Fruit fly (Drosophila melanogaster): Measurements from ENCODE around the gene CG34345.

Gene CG34345

dm6 chr2L:6622642-6623162, at the start of gene CG34345 (continued):
- TF ChIP-seq CG11093 (GFP tag; IDR thresholded peaks at IDR 0.05) (no peak), CG12155 (GFP tag; optimal IDR thresholded peaks at IDR 0.05) (peak; percentile 4), fd102C (GFP tag; optimal IDR thresholded peaks at IDR 0.05) (no peak), CTCF (GFP tag; optimal IDR thresholded peaks at IDR 0.05) (peak; percentile 85), chinmo (GFP tag; IDR thresholded peaks at IDR 0.05; ENCODE audit: partially characterized antibody) (peak; percentile 60; the same call in 1 of the 4 replicates), slbo (GFP tag; IDR thresholded peaks at IDR 0.05) (peak; percentile 40; the same call in 1 of the 2 replicates), rib (GFP tag; IDR thresholded peaks at IDR 0.05) (no peak), CG17361 (GFP tag; IDR thresholded peaks at IDR 0.05) (no peak), Ets97D (GFP tag; optimal IDR thresholded peaks at IDR 0.05) (peak; percentile 86), dmrt11E (tag; optimal IDR thresholded peaks at IDR 0.05) (no peak), danr (GFP tag; IDR thresholded peaks at IDR 0.05) (no peak), pho (GFP tag; optimal IDR thresholded peaks at IDR 0.05) (no peak), Dbx (GFP tag; IDR thresholded peaks at IDR 0.05) (peak; percentile 63; the same call in 1 of the 3 replicates), CG11504 (tag; optimal IDR thresholded peaks at IDR 0.05) (no peak), Hmr (GFP tag; optimal IDR thresholded peaks at IDR 0.05) (peak; percentile 51), h (optimal IDR thresholded peaks at IDR 0.05) (no peak), CG10431 (GFP tag; optimal IDR thresholded peaks at IDR 0.05) (no peak), Blimp-1 (GFP tag; optimal IDR thresholded peaks at IDR 0.05) (no peak), CG33213 (GFP tag; optimal IDR thresholded peaks at IDR 0.05) (peak; percentile 40), otp (GFP tag; IDR thresholded peaks at IDR 0.05) (no peak), bsh (GFP tag; optimal IDR thresholded peaks at IDR 0.05) (no peak), CG12942 (GFP tag; optimal IDR thresholded peaks at IDR 0.05) (no peak), ab (GFP tag; optimal IDR thresholded peaks at IDR 0.05) (no peak), HHEX (GFP tag; optimal IDR thresholded peaks at IDR 0.05) (no peak), Hmx (GFP tag; optimal IDR thresholded peaks at IDR 0.05) (no peak), CG16863 (GFP tag; optimal IDR thresholded peaks at IDR 0.05) (no peak), ssp (GFP tag; IDR thresholded peaks at IDR 0.05) (no peak), CG9727 (GFP tag; optimal IDR thresholded peaks at IDR 0.05) (no peak), CG13287 (GFP tag; IDR thresholded peaks at IDR 0.05; ENCODE audit: partially characterized antibody) (peak; percentile 89), NC2β (GFP tag; optimal IDR thresholded peaks at IDR 0.05) (no peak), tin (GFP tag; optimal IDR thresholded peaks at IDR 0.05) (no peak), bab2 (GFP tag; optimal IDR thresholded peaks at IDR 0.05) (no peak), Deaf1 (tag; optimal IDR thresholded peaks at IDR 0.05) (no peak), Stat92E (GFP tag; optimal IDR thresholded peaks at IDR 0.05) (no peak), stc (GFP tag; IDR thresholded peaks at IDR 0.05) (no peak), D (optimal IDR thresholded peaks at IDR 0.05) (no peak), D (GFP tag; optimal IDR thresholded peaks at IDR 0.05) (no peak), wor (GFP tag; IDR thresholded peaks at IDR 0.05) (no peak), CG14667 (GFP tag; IDR thresholded peaks at IDR 0.05) (no peak), abd-A (tag; optimal IDR thresholded peaks at IDR 0.05) (no peak), HmgD (GFP tag; optimal IDR thresholded peaks at IDR 0.05) (peak; percentile 20), vnd (GFP tag; IDR thresholded peaks at IDR 0.05; ENCODE audit: partially characterized antibody) (no peak), seq (GFP tag; IDR thresholded peaks at IDR 0.05) (no peak), CG16779 (GFP tag; IDR thresholded peaks at IDR 0.05) (no peak), yki (optimal IDR thresholded peaks at IDR 0.05) (no peak), Fer3 (tag; optimal IDR thresholded peaks at IDR 0.05) (no peak), Usf (GFP tag; optimal IDR thresholded peaks at IDR 0.05) (no peak), CG15514 (GFP tag; optimal IDR thresholded peaks at IDR 0.05) (peak; percentile 36), ewg (GFP tag; optimal IDR thresholded peaks at IDR 0.05) (no peak), lab (GFP tag; optimal IDR thresholded peaks at IDR 0.05) (no peak), tx (GFP tag; optimal IDR thresholded peaks at IDR 0.05) (no peak), phol (tag; optimal IDR thresholded peaks at IDR 0.05) (peak; percentile 46)

Data from whole organism, embryonic.